Worm (Caenorhabditis elegans) whole organism, young adult: ENCODE results near the gene nfki-1.

Experiments used
- F23B12.7 ChIP-seq: sonication (generic microtip); optimal IDR thresholded peaks from 2 replicates; lab custom pipeline; 2017; ENCODE audit warnings: missing genetic modification characterization, mild to moderate bottlenecking, missing compliant biosample characterization, antibody characterized with exemption, moderate library complexity; ENCODE audit not compliant: insufficient read depth
- F52B5.7 ChIP-seq: sonication (generic microtip); optimal IDR thresholded peaks from 2 replicates; lab custom pipeline; 2016; ENCODE audit warnings: mild to moderate bottlenecking, missing genetic modification characterization, missing compliant biosample characterization
- F57A8.1 ChIP-seq: fragments of 200-800 bp; sonication (Bioruptor generic); optimal IDR thresholded peaks from 2 replicates; lab custom pipeline; 2018; ENCODE audit warnings: mild to moderate bottlenecking, missing genetic modification characterization, moderate library complexity, missing compliant biosample characterization
- Y53F4B.3 ChIP-seq: fragments of 200-800 bp; sonication (Bioruptor generic); IDR thresholded peaks from 2 replicates; pipeline ENCODE4 v1.3.6; 2022; ENCODE audit warnings: missing genetic modification reagents, missing genetic modification characterization, missing compliant biosample characterization
- ama-1 ChIP-seq, 3 experiments: fragments of 150-350 bp in 1 of 3; sonication (generic microtip) in 2 of 3; optimal IDR thresholded peaks; 2 replicates each; lab custom pipeline; 2014 to 2018; ENCODE audit warnings: missing biosample characterization in 2 of 3, missing genetic modification characterization in 2 of 3, missing genetic modification reagents in 2 of 3
- efl-1 ChIP-seq: fragments of 150-350 bp; optimal IDR thresholded peaks from 2 replicates; lab custom pipeline; 2014; ENCODE audit warnings: missing biosample characterization, missing genetic modification reagents, missing genetic modification characterization
- ets-4 ChIP-seq: fragments of 200-800 bp; sonication (Bioruptor generic); optimal IDR thresholded peaks from 2 replicates; lab custom pipeline; 2018; ENCODE audit warnings: mild to moderate bottlenecking, missing genetic modification characterization, missing compliant biosample characterization
- fkh-3 ChIP-seq: sonication (generic microtip); optimal IDR thresholded peaks from 2 replicates; lab custom pipeline; 2016; ENCODE audit warnings: mild to moderate bottlenecking, missing genetic modification characterization, missing compliant biosample characterization
- lin-54 ChIP-seq: fragments of 200-800 bp; sonication (Bioruptor generic); optimal IDR thresholded peaks from 2 replicates; lab custom pipeline; 2018; ENCODE audit warnings: mild to moderate bottlenecking, missing genetic modification characterization, missing compliant biosample characterization
- rec-8 ChIP-seq, 2 experiments: sonication (generic microtip); optimal IDR thresholded peaks; 2 replicates each; lab custom pipeline; 2016; ENCODE audit warnings: mild to moderate bottlenecking in 2 of 2, missing genetic modification characterization in 2 of 2, missing genetic modification reagents in 2 of 2, missing genotype in 2 of 2, missing biosample characterization in 1 of 2, missing compliant biosample characterization in 1 of 2, moderate library complexity in 1 of 2
- unc-62 ChIP-seq: fragments of 150-350 bp; optimal IDR thresholded peaks from 2 replicates; lab custom pipeline; 2014; ENCODE audit warnings: missing biosample characterization, missing genetic modification reagents, missing genetic modification characterization
- xnd-1 ChIP-seq: sonication (generic microtip); optimal IDR thresholded peaks from 2 replicates; lab custom pipeline; 2016; ENCODE audit warnings: missing genotype, missing genetic modification reagents, missing genetic modification characterization, missing compliant biosample characterization
- ztf-3 ChIP-seq: fragments of 200-800 bp; sonication (Bioruptor generic); optimal IDR thresholded peaks from 2 replicates; lab custom pipeline; 2018; ENCODE audit warnings: mild to moderate bottlenecking, missing genetic modification characterization, missing compliant biosample characterization

DNA sequence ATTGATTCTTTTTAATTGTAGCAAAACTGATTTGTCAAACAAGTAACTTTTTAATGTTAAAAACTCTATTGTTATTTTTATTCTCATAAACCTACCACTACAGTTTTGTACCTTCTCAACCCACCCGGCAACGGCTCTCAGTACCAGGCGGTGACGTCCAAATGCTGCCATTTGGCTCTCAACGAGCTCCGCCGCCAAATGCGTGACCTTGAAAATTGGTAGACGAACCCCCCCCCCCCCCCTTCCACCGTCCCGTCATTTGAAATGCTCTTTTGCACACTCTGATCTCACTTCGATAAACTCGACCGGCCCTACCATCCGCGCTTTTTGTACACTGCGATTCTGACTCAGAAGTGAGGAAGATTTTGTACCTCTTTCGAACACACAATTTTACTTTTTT, 46.4 kb upstream of the nfki-1 start:
- TF ChIP-seq ama-1 (optimal IDR thresholded peaks at IDR 0.05; lab: Kevin White, UChicago), result no peak
- TF ChIP-seq ama-1 (GFP tag; optimal IDR thresholded peaks at IDR 0.05; lab: Kevin White, UChicago), result no peak
- no peak for TF ChIP-seq rec-8 (tag; optimal IDR thresholded peaks at IDR 0.05; lab: Kevin White, UChicago)
- no peak for TF ChIP-seq ets-4 (GFP tag; lab: Kevin White, UChicago)
- TF ChIP-seq F52B5.7 (tag; lab: Kevin White, UChicago), result no peak
- TF ChIP-seq unc-62 (GFP tag; lab: Kevin White, UChicago), result no peak
- TF ChIP-seq fkh-3 (tag; lab: Kevin White, UChicago), result no peak
- no peak for TF ChIP-seq efl-1 (GFP tag; lab: Kevin White, UChicago)
- TF ChIP-seq ztf-3 (GFP tag; lab: Kevin White, UChicago), result no peak
- TF ChIP-seq F57A8.1 (GFP tag; lab: Kevin White, UChicago), result no peak
- no peak for TF ChIP-seq xnd-1 (tag; lab: Kevin White, UChicago)
- TF ChIP-seq F23B12.7 (tag; lab: Kevin White, UChicago), result no peak
- no peak for TF ChIP-seq lin-54 (GFP tag; lab: Kevin White, UChicago)
- TF ChIP-seq Y53F4B.3 (GFP tag; lab: Robert Waterston, UW), result no peak
